Worm (Caenorhabditis elegans) whole organism, mixed stage, embryonic: ENCODE data around the gene mdt-22.

Experiments
- blmp-1 ChIP-seq: fragments of 150-350 bp; optimal IDR thresholded peaks from 2 replicates; lab custom pipeline; 2014; ENCODE audit warnings: missing biosample characterization, missing genetic modification characterization
- ceh-83 ChIP-seq: fragments of 200-800 bp; sonication (Bioruptor generic); optimal IDR thresholded peaks from 2 replicates; lab custom pipeline; 2018; ENCODE audit warnings: mild to moderate bottlenecking, missing genetic modification characterization, missing compliant biosample characterization
- ces-1 ChIP-seq: fragments of 150-350 bp; optimal IDR thresholded peaks from 2 replicates; lab custom pipeline; 2014; ENCODE audit warnings: missing biosample characterization, missing genetic modification reagents, missing genetic modification characterization
- lin-13 ChIP-seq: fragments of 150-350 bp; optimal IDR thresholded peaks from 2 replicates; lab custom pipeline; 2014; ENCODE audit warnings: missing biosample characterization, missing genetic modification characterization
- mab-5 ChIP-seq: fragments of 150-350 bp; optimal IDR thresholded peaks from 2 replicates; lab custom pipeline; 2014; ENCODE audit warnings: missing biosample characterization, missing genetic modification characterization
- mep-1 ChIP-seq: fragments of 150-350 bp; optimal IDR thresholded peaks from 2 replicates; lab custom pipeline; 2017; ENCODE audit warnings: missing biosample characterization, missing genetic modification reagents, missing genetic modification characterization, inconsistent platforms
- nhr-12 ChIP-seq: fragments of 150-350 bp; optimal IDR thresholded peaks from 2 replicates; lab custom pipeline; 2014; ENCODE audit warnings: missing biosample characterization, missing genetic modification characterization
- nhr-237 ChIP-seq: fragments of 150-350 bp; optimal IDR thresholded peaks from 2 replicates; lab custom pipeline; 2014; ENCODE audit warnings: missing biosample characterization, missing genetic modification characterization
- nhr-28 ChIP-seq: fragments of 150-350 bp; optimal IDR thresholded peaks from 2 replicates; lab custom pipeline; 2014; ENCODE audit warnings: missing biosample characterization, missing genetic modification characterization
- nhr-76 ChIP-seq: sonication (generic microtip); optimal IDR thresholded peaks from 2 replicates; lab custom pipeline; 2017; ENCODE audit warnings: missing biosample characterization, missing genetic modification characterization
- pha-4 ChIP-seq: fragments of 150-350 bp; optimal IDR thresholded peaks from 2 replicates; lab custom pipeline; 2018; ENCODE audit warnings: missing biosample characterization, missing genetic modification reagents, missing genetic modification characterization
- sptf-1 ChIP-seq: sonication (generic microtip); optimal IDR thresholded peaks from 2 replicates; lab custom pipeline; 2017; ENCODE audit warnings: mild to moderate bottlenecking, missing genetic modification characterization, moderate library complexity, missing compliant biosample characterization
- unc-39 ChIP-seq: fragments of 150-350 bp; optimal IDR thresholded peaks from 2 replicates; lab custom pipeline; 2014; ENCODE audit warnings: missing biosample characterization, missing genetic modification characterization
- unc-62 ChIP-seq: fragments of 150-350 bp; optimal IDR thresholded peaks from 2 replicates; lab custom pipeline; 2014; ENCODE audit warnings: missing biosample characterization, missing genetic modification reagents, missing genetic modification characterization

DNA sequence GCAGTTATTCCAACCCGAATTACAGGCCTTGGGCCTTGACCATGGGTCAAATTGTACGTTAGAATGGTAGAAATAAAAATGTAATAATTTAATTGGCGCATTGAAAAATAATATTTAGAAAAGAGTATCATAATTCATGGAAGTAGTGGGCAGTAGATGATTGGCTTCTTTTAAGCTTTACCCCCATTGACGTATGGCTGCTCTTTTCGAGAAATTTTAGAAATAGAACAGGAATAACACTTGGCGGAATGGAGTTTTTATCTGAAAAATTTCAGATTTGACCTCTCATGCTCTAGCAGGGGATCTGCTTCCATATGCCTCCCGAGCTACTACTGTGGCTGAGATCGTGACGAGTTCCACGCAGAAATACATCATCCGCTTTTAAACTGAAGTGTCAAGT, 7.7 kb downstream of the mdt-22 start, which contains the start of gene gcy-4:
- TF ChIP-seq sptf-1 (tag; lab: Kevin White, UChicago) (no peak), nhr-28 (no peak), unc-39 (no peak), pha-4 (tag; lab: Kevin White, UChicago) (no peak), lin-13 (no peak), mep-1 (no peak), ceh-83 (GFP tag; lab: Kevin White, UChicago) (no peak), mab-5 (tag; lab: Kevin White, UChicago) (no peak), nhr-76 (tag; lab: Kevin White, UChicago) (no peak), nhr-237 (tag; lab: Kevin White, UChicago) (no peak), ces-1 (no peak), unc-62 (GFP tag; lab: Kevin White, UChicago) (no peak), nhr-12 (tag; lab: Kevin White, UChicago) (no peak), blmp-1 (no peak)
